Fruit fly (Drosophila melanogaster) whole organism, adult: Measurements from ENCODE around the gene Obp93a.
A peak's percentile ranks its signal among the peaks of the same experiment; 100 is the strongest.

Experiments used
- CG11617 ChIP-seq: fragments of 200-800 bp; sonication (Bioruptor generic); optimal IDR thresholded peaks from 2 replicates; lab custom pipeline; 2017; ENCODE audit warnings: mild to moderate bottlenecking, missing biosample characterization, missing genetic modification reagents, missing genetic modification characterization
- CG12768 ChIP-seq: fragments of 200-800 bp; sonication (Bioruptor generic); optimal IDR thresholded peaks from 2 replicates; lab custom pipeline; 2017; ENCODE audit warnings: missing biosample characterization, missing genetic modification characterization, mild to moderate bottlenecking, moderate library complexity, missing genetic modification reagents
- CG7045 ChIP-seq: fragments of 200-800 bp; sonication (Bioruptor generic); optimal IDR thresholded peaks from 2 replicates; lab custom pipeline; 2017; ENCODE audit warnings: missing biosample characterization, mild to moderate bottlenecking, missing genetic modification characterization
- Mnt ChIP-seq: fragments of 200-800 bp; sonication (Bioruptor generic); optimal IDR thresholded peaks from 2 replicates; lab custom pipeline; 2016; ENCODE audit warnings: missing biosample characterization, mild to moderate bottlenecking, missing genetic modification characterization
- ovo ChIP-seq: fragments of 200-800 bp; sonication (Bioruptor generic); optimal IDR thresholded peaks from 2 replicates; lab custom pipeline; 2016; ENCODE audit warnings: missing biosample characterization, missing genetic modification characterization

DNA sequence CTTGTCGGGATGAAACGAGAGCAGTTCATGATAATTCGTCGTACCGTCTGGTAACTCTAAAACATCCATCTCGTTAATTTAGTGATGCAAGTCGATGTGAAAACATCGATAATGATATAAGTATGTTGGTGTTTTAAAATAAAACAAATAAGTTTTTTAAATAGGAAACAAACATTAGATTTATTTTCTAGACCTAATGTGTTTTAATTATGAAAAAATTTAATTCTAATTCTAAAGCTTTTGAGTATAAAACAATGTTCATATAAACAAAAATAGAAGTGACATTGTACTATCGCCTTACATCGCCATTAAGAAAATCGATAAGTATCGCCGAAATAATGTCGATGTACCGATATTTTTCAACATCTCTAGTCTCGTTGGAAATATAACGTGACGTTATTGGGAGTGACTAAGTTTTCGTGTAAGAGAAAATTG lies 18.5 kb downstream of the Obp93a start, which contains the start of gene Rab11:
- TF ChIP-seq CG11617 (GFP tag; lab: Kevin White, UChicago), result peak; percentile 78
- peak; percentile 33 for TF ChIP-seq ovo (GFP tag; lab: Kevin White, UChicago)
- peak; percentile 62 for TF ChIP-seq Mnt (GFP tag; lab: Kevin White, UChicago)
- no peak for TF ChIP-seq CG12768 (GFP tag; lab: Kevin White, UChicago)
- peak; percentile 39 for TF ChIP-seq CG7045 (GFP tag; lab: Kevin White, UChicago)
